Fruit fly (Drosophila melanogaster): ENCODE results near the gene CG9743.

The CG9743 gene

DNA sequence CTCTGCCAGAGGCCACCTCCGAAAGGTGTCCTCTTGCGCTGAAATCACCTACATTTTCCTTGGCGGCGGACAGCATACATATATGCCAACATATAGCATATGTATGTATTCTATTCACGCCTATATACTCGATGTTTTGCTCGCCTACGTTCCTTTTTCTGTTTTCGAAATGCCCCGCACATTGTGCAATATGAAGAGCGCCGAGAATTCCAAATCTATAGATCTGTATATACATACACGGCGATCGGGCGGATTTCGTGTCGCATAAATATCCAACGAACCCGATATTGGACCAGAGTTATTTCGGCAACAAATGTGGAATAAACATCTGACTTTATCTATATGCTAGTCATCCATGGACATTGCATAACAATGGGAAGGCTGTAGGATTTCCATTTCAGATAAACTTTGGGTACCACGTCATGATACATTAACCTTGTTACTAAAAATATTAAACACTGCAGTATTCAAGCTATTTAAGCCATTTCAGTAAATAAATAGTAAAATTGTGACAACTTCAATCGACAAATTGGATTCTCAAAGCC lies 27.7 kb downstream of the CG9743 start:
- TF ChIP-seq sd (tag; optimal IDR thresholded peaks at IDR 0.05) (peak; percentile 83), Ets65A (GFP tag) (peak; percentile 37), Stat92E (GFP tag; optimal IDR thresholded peaks at IDR 0.05) (no peak), Sox100B (GFP tag; optimal IDR thresholded peaks at IDR 0.05) (no peak), CG30403 (GFP tag; optimal IDR thresholded peaks at IDR 0.05) (no peak), CG7987 (GFP tag; optimal IDR thresholded peaks at IDR 0.05) (no peak), so (GFP tag; IDR thresholded peaks at IDR 0.05) (peak; percentile 65; the same call in 1 of the 3 replicates), Bteb2 (GFP tag; optimal IDR thresholded peaks at IDR 0.05) (no peak), CG13296 (GFP tag; optimal IDR thresholded peaks at IDR 0.05) (no peak), fd96Cb (tag; optimal IDR thresholded peaks at IDR 0.05) (no peak), pho (GFP tag; optimal IDR thresholded peaks at IDR 0.05) (no peak), Pdp1 (GFP tag; optimal IDR thresholded peaks at IDR 0.05) (peak in 1 of 2 experiments; percentile 96), chinmo (GFP tag; IDR thresholded peaks at IDR 0.05; ENCODE audit: partially characterized antibody) (0 out of 4 replicates have a peak, but pooled peaks have one; percentile 21), btn (GFP tag; optimal IDR thresholded peaks at IDR 0.05) (no peak), ttk (GFP tag; IDR thresholded peaks at IDR 0.05) (no peak), aop (GFP tag; IDR thresholded peaks at IDR 0.05) (no peak), dimm (GFP tag; IDR thresholded peaks at IDR 0.05) (no peak), CG12769 (tag; optimal IDR thresholded peaks at IDR 0.05) (peak; percentile 62), sr (GFP tag; IDR thresholded peaks at IDR 0.05) (peak; percentile 81), B-H1 (GFP tag; IDR thresholded peaks at IDR 0.05) (no peak)

DNA sequence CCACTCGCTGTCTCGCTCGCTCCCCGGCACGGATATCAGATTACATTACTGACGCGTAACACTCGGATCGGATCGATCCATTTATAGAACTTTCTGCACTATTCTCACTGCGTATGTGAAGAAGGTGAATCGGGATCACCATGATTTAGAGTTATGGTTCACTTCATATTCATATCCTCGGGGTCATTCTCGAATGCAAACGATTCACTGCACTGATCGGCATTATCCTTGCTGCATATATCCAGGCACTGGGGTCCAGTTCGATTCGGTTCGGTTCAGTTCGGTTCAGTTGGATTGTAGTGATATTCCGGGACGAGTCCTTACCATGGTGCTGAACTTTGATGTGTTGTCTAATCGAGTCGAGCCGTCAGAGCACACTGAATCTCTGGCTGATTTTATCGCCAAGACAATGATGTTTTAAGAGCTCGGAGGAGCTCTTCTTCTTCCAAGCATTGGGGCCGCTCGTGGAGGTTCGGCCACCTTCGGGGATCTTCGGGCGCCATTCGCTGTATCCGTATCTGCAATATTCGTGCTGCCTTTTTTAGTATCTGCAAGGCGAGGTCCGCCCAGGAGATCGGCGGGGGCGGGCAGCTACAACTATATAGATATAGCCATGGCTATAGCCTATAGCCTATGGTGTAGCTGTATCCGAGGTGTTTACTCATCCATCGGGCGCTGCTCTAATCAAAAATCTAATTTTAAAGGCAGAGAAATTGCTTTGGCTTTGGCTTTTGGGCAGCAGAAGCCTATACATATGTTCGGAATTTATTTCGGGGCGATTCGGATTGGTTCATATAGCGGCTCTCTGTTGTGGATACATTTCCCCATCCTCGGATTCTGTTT lies 28.4 kb downstream of the CG9743 start, which contains the start of gene Mlc2:
Gene Mlc2 (minus strand): TSS at position 392 of the 843 bp plus-strand sequence.
- TF ChIP-seq Deaf1 (tag; optimal IDR thresholded peaks at IDR 0.05) (peak; percentile 95), sr (GFP tag; IDR thresholded peaks at IDR 0.05) (peak; percentile 52; the same call in 1 of the 3 replicates), Nf-YB (GFP tag; optimal IDR thresholded peaks at IDR 0.05) (peak; percentile 48), eve (GFP tag; optimal IDR thresholded peaks at IDR 0.05) (no peak), chinmo (GFP tag; IDR thresholded peaks at IDR 0.05; ENCODE audit: partially characterized antibody) (0 out of 4 replicates have a peak, but pooled peaks have one; percentile 53), Med (GFP tag) (peak; percentile 53), MBD-R2 (GFP tag; IDR thresholded peaks at IDR 0.05) (no peak), CG10431 (GFP tag; optimal IDR thresholded peaks at IDR 0.05) (no peak), Nf-YC (tag; optimal IDR thresholded peaks at IDR 0.05) (peak; percentile 43), lilli (GFP tag; optimal IDR thresholded peaks at IDR 0.05) (peak; percentile 84), gce (GFP tag; IDR thresholded peaks at IDR 0.05) (0 out of 3 replicates have a peak, but pooled peaks have one; percentile 27), Mrtf (GFP tag; IDR thresholded peaks at IDR 0.05) (peak; percentile 54; the same call in 1 of the 3 replicates), crol (GFP tag; IDR thresholded peaks at IDR 0.05) (peak; percentile 66), CG32767 (GFP tag; IDR thresholded peaks at IDR 0.05) (peak; percentile 37; the same call in 1 of the 2 replicates), ro (GFP tag; IDR thresholded peaks at IDR 0.05) (no peak), chm (GFP tag; IDR thresholded peaks at IDR 0.05) (peak; percentile 38; the same call in 1 of the 2 replicates), CG12769 (tag; optimal IDR thresholded peaks at IDR 0.05) (peak; percentile 44), hth (optimal IDR thresholded peaks at IDR 0.05) (no peak), CG17385 (GFP tag; optimal IDR thresholded peaks at IDR 0.05) (peak; percentile 60), Pdp1 (GFP tag; optimal IDR thresholded peaks at IDR 0.05) (peak in 1 of 2 experiments; percentile 85)

Measured in whole organism, embryonic.